Worm (Caenorhabditis elegans) whole organism, late embryonic: ENCODE results near the gene C29F5.1.

Source experiments
- C08G9.2 ChIP-seq: sonication (generic microtip); optimal IDR thresholded peaks from 2 replicates; lab custom pipeline; 2016; ENCODE audit warnings: mild to moderate bottlenecking, missing genetic modification characterization, moderate library complexity, missing compliant biosample characterization
- ama-1 ChIP-seq: fragments of 150-350 bp; optimal IDR thresholded peaks from 2 replicates; lab custom pipeline; 2014
- ceh-19 ChIP-seq: fragments of 200-800 bp; sonication (Bioruptor generic); optimal IDR thresholded peaks from 2 replicates; lab custom pipeline; 2018; ENCODE audit warnings: mild to moderate bottlenecking, missing genetic modification characterization, missing compliant biosample characterization
- ceh-45 ChIP-seq: fragments of 200-800 bp; sonication (Bioruptor generic); IDR thresholded peaks from 2 replicates; pipeline ENCODE4 v1.3.6; 2022; ENCODE audit warnings: missing genetic modification reagents, missing genetic modification characterization, missing compliant biosample characterization
- ceh-9 ChIP-seq: sonication (generic microtip); optimal IDR thresholded peaks from 2 replicates; lab custom pipeline; 2016; ENCODE audit warnings: mild to moderate bottlenecking, missing genetic modification characterization, inconsistent platforms, missing compliant biosample characterization
- dmd-4 ChIP-seq: sonication (generic microtip); optimal IDR thresholded peaks from 2 replicates; lab custom pipeline; 2016; ENCODE audit warnings: borderline replicate concordance, missing genetic modification characterization, missing compliant biosample characterization
- gmeb-2 ChIP-seq: sonication (generic microtip); optimal IDR thresholded peaks from 2 replicates; lab custom pipeline; 2016; ENCODE audit warnings: missing genetic modification characterization, inconsistent platforms, missing compliant biosample characterization
- hlh-13 ChIP-seq: fragments of 200-800 bp; sonication (Bioruptor generic); optimal IDR thresholded peaks from 2 replicates; lab custom pipeline; 2018; ENCODE audit warnings: mild to moderate bottlenecking, missing genetic modification characterization, missing compliant biosample characterization
- lim-6 ChIP-seq: sonication (generic microtip); optimal IDR thresholded peaks from 2 replicates; lab custom pipeline; 2016; ENCODE audit warnings: missing genetic modification characterization, missing compliant biosample characterization
- madf-2 ChIP-seq: sonication (generic microtip); optimal IDR thresholded peaks from 2 replicates; lab custom pipeline; 2017; ENCODE audit warnings: missing genetic modification characterization, missing compliant biosample characterization
- mec-3 ChIP-seq: sonication (generic microtip); optimal IDR thresholded peaks from 2 replicates; lab custom pipeline; 2016; ENCODE audit warnings: borderline replicate concordance, missing genetic modification characterization, missing compliant biosample characterization
- nhr-11 ChIP-seq: fragments of 150-350 bp; optimal IDR thresholded peaks from 2 replicates; lab custom pipeline; 2014; ENCODE audit warnings: missing biosample characterization, missing genetic modification characterization
- npax-4 ChIP-seq: sonication (generic microtip); optimal IDR thresholded peaks from 2 replicates; lab custom pipeline; 2016; ENCODE audit warnings: missing genetic modification characterization, missing compliant biosample characterization
- odd-2 ChIP-seq: sonication (generic microtip); optimal IDR thresholded peaks from 2 replicates; lab custom pipeline; 2017; ENCODE audit warnings: antibody characterized with exemption, mild to moderate bottlenecking, missing genetic modification characterization, missing compliant biosample characterization
- pha-4 ChIP-seq: fragments of 150-350 bp; optimal IDR thresholded peaks from 2 replicates; lab custom pipeline; 2018; ENCODE audit warnings: missing biosample characterization, missing genetic modification reagents, missing genetic modification characterization
- pqm-1 ChIP-seq: sonication (generic microtip); optimal IDR thresholded peaks from 2 replicates; lab custom pipeline; 2016; ENCODE audit warnings: missing genetic modification characterization, missing compliant biosample characterization
- syd-9 ChIP-seq: sonication (generic microtip); optimal IDR thresholded peaks from 2 replicates; lab custom pipeline; 2016; ENCODE audit warnings: mild to moderate bottlenecking, missing genetic modification characterization, moderate library complexity, missing compliant biosample characterization
- unc-42 ChIP-seq: sonication (generic microtip); optimal IDR thresholded peaks from 2 replicates; lab custom pipeline; 2016; ENCODE audit warnings: missing genotype, missing genetic modification characterization, missing compliant biosample characterization
- unc-86 ChIP-seq: sonication (generic microtip); optimal IDR thresholded peaks from 2 replicates; lab custom pipeline; 2016; ENCODE audit warnings: missing genetic modification characterization, missing compliant biosample characterization
- zip-5 ChIP-seq: sonication (generic microtip); optimal IDR thresholded peaks from 2 replicates; lab custom pipeline; 2016; ENCODE audit warnings: missing genetic modification characterization, missing compliant biosample characterization

The C29F5.1 gene

DNA sequence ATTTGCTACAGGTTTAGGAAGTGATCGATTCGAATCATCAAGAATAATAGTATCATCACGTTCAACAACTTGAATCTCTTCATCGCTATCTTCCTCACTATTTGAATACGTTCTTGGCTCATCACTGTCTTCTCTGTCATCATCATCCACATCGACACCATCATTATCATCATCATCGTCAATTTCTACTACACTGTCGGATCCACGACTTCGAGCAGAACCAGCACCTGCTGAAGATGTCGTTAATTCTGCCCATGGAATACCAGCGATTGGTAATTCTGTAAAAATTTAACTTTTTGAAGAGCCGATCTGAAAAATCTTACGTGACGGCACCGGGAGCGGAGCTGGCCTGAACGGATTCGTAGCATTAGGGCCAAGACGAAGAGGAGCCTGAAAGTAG lies 46.6 kb downstream of the C29F5.1 start:
- TF ChIP-seq C08G9.2 (tag; lab: Kevin White, UChicago) (no peak), dmd-4 (tag; lab: Kevin White, UChicago) (no peak), gmeb-2 (tag; lab: Kevin White, UChicago) (no peak), syd-9 (tag; lab: Kevin White, UChicago) (no peak), hlh-13 (no peak), lim-6 (tag; lab: Kevin White, UChicago) (no peak), pha-4 (tag; lab: Kevin White, UChicago) (no peak), zip-5 (tag; lab: Kevin White, UChicago) (no peak), ceh-45 (no peak), pqm-1 (no peak), madf-2 (tag; lab: Kevin White, UChicago) (no peak), ceh-9 (no peak), ama-1 (lab: Kevin White, UChicago) (no peak), mec-3 (tag; lab: Kevin White, UChicago) (no peak), nhr-11 (no peak), unc-42 (no peak), odd-2 (no peak), npax-4 (no peak), unc-86 (tag; lab: Kevin White, UChicago) (no peak)

ce11 chrII:6351887-6352286 lies 48.6 kb downstream of the C29F5.1 start, which contains the start of gene C32D5.10:
Gene C32D5.10, minus strand, starts transcription at chrII:6351987.
- TF ChIP-seq ceh-45 (no peak), ceh-9 (no peak), ceh-19 (GFP tag; lab: Kevin White, UChicago) (no peak)
